Worm (Caenorhabditis elegans) whole organism, L2 larva: Measurements from ENCODE around the gene pdk-1.

Source experiments
- C34F6.9 ChIP-seq: fragments of 150-350 bp; optimal IDR thresholded peaks from 2 replicates; lab custom pipeline; 2014; ENCODE audit warnings: missing biosample characterization, missing genetic modification characterization
- F13H6.1 ChIP-seq: sonication (generic microtip); optimal IDR thresholded peaks from 2 replicates; lab custom pipeline; 2016; ENCODE audit warnings: missing genetic modification characterization, missing compliant biosample characterization
- Y55F3AM.14 ChIP-seq: fragments of 200-800 bp; sonication (Bioruptor generic); optimal IDR thresholded peaks from 2 replicates; lab custom pipeline; 2018; ENCODE audit warnings: mild to moderate bottlenecking, missing genetic modification characterization, missing compliant biosample characterization
- alr-1 ChIP-seq: fragments of 150-350 bp; optimal IDR thresholded peaks from 2 replicates; lab custom pipeline; 2014; ENCODE audit warnings: missing biosample characterization, missing genetic modification characterization
- aly-2 ChIP-seq: fragments of 150-350 bp; optimal IDR thresholded peaks from 2 replicates; lab custom pipeline; 2014; ENCODE audit warnings: missing biosample characterization, missing genetic modification characterization
- blmp-1 ChIP-seq: sonication (generic microtip); optimal IDR thresholded peaks from 2 replicates; lab custom pipeline; 2017; ENCODE audit warnings: missing genetic modification characterization, mild to moderate bottlenecking, missing compliant biosample characterization, antibody characterized with exemption, moderate library complexity; ENCODE audit not compliant: insufficient read depth
- ceh-16 ChIP-seq: fragments of 150-350 bp; optimal IDR thresholded peaks from 2 replicates; lab custom pipeline; 2014; ENCODE audit warnings: missing biosample characterization, missing genetic modification characterization
- crh-2 ChIP-seq: sonication (generic microtip); optimal IDR thresholded peaks from 2 replicates; lab custom pipeline; 2017; ENCODE audit warnings: missing biosample characterization, missing genetic modification characterization
- egl-27 ChIP-seq: sonication (generic microtip); optimal IDR thresholded peaks from 3 replicates; lab custom pipeline; 2017; ENCODE audit warnings: missing biosample characterization, missing genetic modification reagents, missing genetic modification characterization
- elt-3 ChIP-seq: sonication (generic microtip); optimal IDR thresholded peaks from 2 replicates; lab custom pipeline; 2017; ENCODE audit warnings: missing biosample characterization, missing genetic modification characterization
- fos-1 ChIP-seq: fragments of 150-350 bp; optimal IDR thresholded peaks from 2 replicates; lab custom pipeline; 2014; ENCODE audit warnings: missing biosample characterization, missing genetic modification characterization
- gmeb-1 ChIP-seq: fragments of 150-350 bp; optimal IDR thresholded peaks from 2 replicates; lab custom pipeline; 2014; ENCODE audit warnings: missing biosample characterization, missing genetic modification characterization
- lin-11 ChIP-seq: fragments of 150-350 bp; sonication (generic microtip); optimal IDR thresholded peaks from 2 replicates; lab custom pipeline; 2014; ENCODE audit warnings: missing biosample characterization, missing genetic modification characterization, inconsistent platforms, mixed read lengths
- lin-13 ChIP-seq: fragments of 150-350 bp; optimal IDR thresholded peaks from 2 replicates; lab custom pipeline; 2014; ENCODE audit warnings: missing biosample characterization, missing genetic modification reagents, missing genetic modification characterization
- lsy-2 ChIP-seq, 2 experiments: fragments of 150-350 bp in 1 of 2; sonication (generic microtip) in 1 of 2; optimal IDR thresholded peaks; 2 replicates each; lab custom pipeline; 2014 to 2017; ENCODE audit warnings: missing biosample characterization in 2 of 2, missing genetic modification characterization in 2 of 2
- mab-5 ChIP-seq: fragments of 150-350 bp; optimal IDR thresholded peaks from 2 replicates; lab custom pipeline; 2014; ENCODE audit warnings: missing biosample characterization, missing genetic modification characterization
- mbf-1 ChIP-seq: sonication (generic microtip); optimal IDR thresholded peaks from 2 replicates; lab custom pipeline; 2017; ENCODE audit warnings: missing biosample characterization, missing genetic modification characterization
- mdl-1 ChIP-seq, 2 experiments: fragments of 150-350 bp in 1 of 2; sonication (generic microtip) in 1 of 2; optimal IDR thresholded peaks; 2 replicates each; lab custom pipeline; 2017; ENCODE audit warnings: missing biosample characterization in 2 of 2, missing genetic modification characterization in 2 of 2
- nhr-10 ChIP-seq: sonication (generic microtip); optimal IDR thresholded peaks from 2 replicates; lab custom pipeline; 2017; ENCODE audit warnings: missing biosample characterization, missing genetic modification characterization
- nhr-129 ChIP-seq: fragments of 150-350 bp; optimal IDR thresholded peaks from 2 replicates; lab custom pipeline; 2014; ENCODE audit warnings: missing biosample characterization, missing genetic modification characterization
- nhr-21 ChIP-seq: fragments of 150-350 bp; optimal IDR thresholded peaks from 2 replicates; lab custom pipeline; 2014; ENCODE audit warnings: missing biosample characterization, missing genetic modification characterization
- nhr-237 ChIP-seq: fragments of 150-350 bp; optimal IDR thresholded peaks from 2 replicates; lab custom pipeline; 2014; ENCODE audit warnings: missing biosample characterization, missing genetic modification characterization
- nhr-25 ChIP-seq: fragments of 150-350 bp; sonication (generic microtip); optimal IDR thresholded peaks from 3 replicates; lab custom pipeline; 2014; ENCODE audit warnings: missing biosample characterization, missing genetic modification characterization
- nhr-6 ChIP-seq: fragments of 150-350 bp; optimal IDR thresholded peaks from 2 replicates; lab custom pipeline; 2014; ENCODE audit warnings: missing biosample characterization, missing genetic modification characterization
- peb-1 ChIP-seq: fragments of 150-350 bp; optimal IDR thresholded peaks from 2 replicates; lab custom pipeline; 2014; ENCODE audit warnings: missing biosample characterization, missing genetic modification characterization
- sem-4 ChIP-seq: fragments of 150-350 bp; optimal IDR thresholded peaks from 2 replicates; lab custom pipeline; 2014; ENCODE audit warnings: missing biosample characterization, missing genetic modification reagents, missing genetic modification characterization
- skn-1 ChIP-seq: sonication (generic microtip); optimal IDR thresholded peaks from 2 replicates; lab custom pipeline; 2017; ENCODE audit warnings: missing biosample characterization, missing genetic modification characterization
- sma-3 ChIP-seq: sonication (generic microtip); optimal IDR thresholded peaks from 2 replicates; lab custom pipeline; 2016; ENCODE audit warnings: missing genetic modification reagents, missing genetic modification characterization, missing compliant biosample characterization
- sma-9 ChIP-seq, 2 experiments: fragments of 150-350 bp in 1 of 2; sonication (generic microtip) in 1 of 2; optimal IDR thresholded peaks; 2 replicates each; lab custom pipeline; 2014 to 2016; ENCODE audit warnings: missing genetic modification characterization in 2 of 2, mild to moderate bottlenecking in 1 of 2, missing biosample characterization in 1 of 2, missing compliant biosample characterization in 1 of 2, missing genetic modification reagents in 1 of 2, moderate library complexity in 1 of 2
- snpc-4 ChIP-seq: fragments of 150-350 bp; optimal IDR thresholded peaks from 2 replicates; lab custom pipeline; 2014; ENCODE audit warnings: missing biosample characterization, missing genetic modification characterization
- unc-39 ChIP-seq: fragments of 150-350 bp; optimal IDR thresholded peaks from 2 replicates; lab custom pipeline; 2014; ENCODE audit warnings: missing biosample characterization, missing genetic modification characterization
- unc-55 ChIP-seq: fragments of 150-350 bp; sonication (generic microtip); optimal IDR thresholded peaks from 3 replicates; lab custom pipeline; 2014; ENCODE audit warnings: missing biosample characterization, missing genetic modification reagents, missing genetic modification characterization
- unc-62 ChIP-seq: fragments of 150-350 bp; optimal IDR thresholded peaks from 2 replicates; lab custom pipeline; 2014; ENCODE audit warnings: missing biosample characterization, missing genetic modification reagents, missing genetic modification characterization
- zag-1 ChIP-seq: fragments of 150-350 bp; optimal IDR thresholded peaks from 2 replicates; lab custom pipeline; 2014; ENCODE audit warnings: missing biosample characterization, missing genetic modification characterization
- ztf-1 ChIP-seq: fragments of 200-800 bp; sonication (Bioruptor generic); conservative IDR thresholded peaks from 2 replicates; pipeline ENCODE4 v1.3.6; 2022; ENCODE audit warnings: missing genetic modification characterization, missing compliant biosample characterization
- ztf-4 ChIP-seq: fragments of 150-350 bp; optimal IDR thresholded peaks from 2 replicates; lab custom pipeline; 2014; ENCODE audit warnings: missing biosample characterization, missing genetic modification characterization

pdk-1 gene

ce11 chrX:1299849-1300248 lies 21.3 kb upstream of the pdk-1 start, which contains the start of gene inso-1:
TSS of gene inso-1 (plus strand) at chrX:1300149.
- TF ChIP-seq Y55F3AM.14 (GFP tag; lab: Kevin White, UChicago) (no peak), peb-1 (tag; lab: Kevin White, UChicago) (no peak), aly-2 (no peak), mab-5 (tag; lab: Kevin White, UChicago) (no peak), alr-1 (tag; lab: Kevin White, UChicago) (no peak), nhr-237 (tag; lab: Kevin White, UChicago) (no peak), skn-1 (tag; lab: Kevin White, UChicago) (no peak), nhr-21 (tag; lab: Kevin White, UChicago) (no peak)

ce11 chrX:1302267-1302666 lies 18.9 kb upstream of the pdk-1 start:
- TF ChIP-seq snpc-4 (tag; lab: Kevin White, UChicago) (peak; percentile 44), unc-39 (tag; lab: Kevin White, UChicago) (no peak), sem-4 (peak; percentile 46), elt-3 (no peak), lsy-2 (tag; optimal IDR thresholded peaks at IDR 0.05; lab: Kevin White, UChicago) (peak; percentile 11 to 66), egl-27 (peak; percentile 39), fos-1 (tag; lab: Kevin White, UChicago) (peak; percentile 86), F13H6.1 (peak; percentile 92), nhr-21 (tag; lab: Kevin White, UChicago) (peak; percentile 30), mab-5 (tag; lab: Kevin White, UChicago) (peak; percentile 31), zag-1 (tag; lab: Kevin White, UChicago) (peak; percentile 82), lin-13 (GFP tag; lab: Kevin White, UChicago) (peak; percentile 71), aly-2 (no peak), nhr-6 (tag; lab: Kevin White, UChicago) (peak; percentile 19), sma-3 (GFP tag; lab: Kevin White, UChicago) (peak; percentile 36), nhr-10 (tag; lab: Kevin White, UChicago) (no peak), gmeb-1 (tag; lab: Kevin White, UChicago) (peak; percentile 38), C34F6.9 (tag; lab: Kevin White, UChicago) (peak; percentile 72), sma-9 (GFP tag; optimal IDR thresholded peaks at IDR 0.05; lab: Kevin White, UChicago) (peak; percentile 79), sma-9 (tag; optimal IDR thresholded peaks at IDR 0.05; lab: Kevin White, UChicago) (no peak), crh-2 (peak; percentile 71), lin-11 (peak; percentile 51), unc-55 (peak; percentile 89), nhr-129 (tag; lab: Kevin White, UChicago) (peak; percentile 91), mdl-1 (tag; optimal IDR thresholded peaks at IDR 0.05; lab: Kevin White, UChicago) (peak; percentile 9 to 40), unc-62 (GFP tag; lab: Kevin White, UChicago) (no peak)
- TF ChIP-seq, all 48 proteins: peak for 20

ce11 chrX:1309446-1309845 lies 11.7 kb upstream of the pdk-1 start:
- TF ChIP-seq blmp-1 (tag; lab: Kevin White, UChicago) (peak; percentile 83), nhr-21 (tag; lab: Kevin White, UChicago) (peak; percentile 35), ztf-4 (no peak), aly-2 (no peak), lin-13 (GFP tag; lab: Kevin White, UChicago) (no peak), gmeb-1 (tag; lab: Kevin White, UChicago) (no peak), elt-3 (no peak)

ce11 chrX:1311084-1311483 lies 10.1 kb upstream of the pdk-1 start, which contains the start of gene H42K12.3:
TSS of gene H42K12.3 (plus strand) at chrX:1311391.
- TF ChIP-seq gmeb-1 (tag; lab: Kevin White, UChicago) (no peak), ztf-1 (GFP tag; lab: Robert Waterston, UW) (no peak), zag-1 (tag; lab: Kevin White, UChicago) (no peak), ceh-16 (tag; lab: Kevin White, UChicago) (no peak), fos-1 (tag; lab: Kevin White, UChicago) (no peak), nhr-25 (no peak), mbf-1 (tag; lab: Kevin White, UChicago) (no peak)
